Fruit fly (Drosophila melanogaster) whole organism, embryonic: ENCODE results near the gene hry.

Experiments
- Abd-B ChIP-seq: fragments of 200-800 bp; sonication (Bioruptor generic); optimal IDR thresholded peaks from 2 replicates; lab custom pipeline; 2018; ENCODE audit warnings: missing biosample characterization, mild to moderate bottlenecking, missing genetic modification characterization, moderate library complexity
- Antp ChIP-seq: fragments of 200-800 bp; sonication (Bioruptor generic); optimal IDR thresholded peaks from 3 replicates; lab custom pipeline; 2016; ENCODE audit warnings: missing biosample characterization, missing genetic modification characterization
- B-H1 ChIP-seq: fragments of 200-800 bp; sonication (Bioruptor generic); IDR thresholded peaks from 3 replicates; pipeline ENCODE4 v1.3.6; 2022; ENCODE audit warnings: missing biosample characterization, missing genetic modification characterization
- CG10209 ChIP-seq: fragments of 200-800 bp; sonication (Bioruptor generic); optimal IDR thresholded peaks from 3 replicates; lab custom pipeline; 2017; ENCODE audit warnings: missing biosample characterization, mild to moderate bottlenecking, missing genetic modification characterization, missing genetic modification reagents
- CG10959 ChIP-seq: fragments of 200-800 bp; sonication (Bioruptor generic); IDR thresholded peaks from 2 replicates; pipeline ENCODE4 v1.3.6; 2022; ENCODE audit warnings: missing biosample characterization, missing genetic modification characterization
- CG11456 ChIP-seq: fragments of 200-800 bp; sonication (Bioruptor generic); IDR thresholded peaks from 3 replicates; pipeline ENCODE4 v1.3.6; 2022; ENCODE audit warnings: missing biosample characterization, missing genetic modification characterization
- CG12236 ChIP-seq: fragments of 200-800 bp; sonication (Bioruptor generic); optimal IDR thresholded peaks from 2 replicates; lab custom pipeline; 2016; ENCODE audit warnings: missing biosample characterization, missing genetic modification characterization
- CG12659 ChIP-seq: fragments of 200-800 bp; sonication (Bioruptor generic); optimal IDR thresholded peaks from 3 replicates; lab custom pipeline; 2017; ENCODE audit warnings: mild to moderate bottlenecking, missing biosample characterization, missing genetic modification reagents, missing genetic modification characterization
- CG12942 ChIP-seq: fragments of 200-800 bp; sonication (Bioruptor generic); optimal IDR thresholded peaks from 3 replicates; lab custom pipeline; 2016; ENCODE audit warnings: missing biosample characterization, missing genetic modification characterization
- CG17612 ChIP-seq: fragments of 200-800 bp; sonication (Bioruptor generic); IDR thresholded peaks from 2 replicates; pipeline ENCODE4 v1.3.6; 2022; ENCODE audit warnings: missing biosample characterization, missing genetic modification characterization
- CG18764 ChIP-seq: fragments of 200-800 bp; sonication (Bioruptor generic); optimal IDR thresholded peaks from 3 replicates; lab custom pipeline; 2016; ENCODE audit warnings: missing biosample characterization, missing genetic modification characterization
- CG2120 ChIP-seq: fragments of 200-800 bp; sonication (Bioruptor generic); optimal IDR thresholded peaks from 3 replicates; lab custom pipeline; 2016; ENCODE audit warnings: missing biosample characterization, missing genetic modification characterization
- CG30403 ChIP-seq: fragments of 200-800 bp; sonication (Bioruptor generic); optimal IDR thresholded peaks from 3 replicates; lab custom pipeline; 2016; ENCODE audit warnings: missing biosample characterization, missing genetic modification characterization
- CG31365 ChIP-seq: fragments of 200-800 bp; sonication (Bioruptor generic); optimal IDR thresholded peaks from 2 replicates; lab custom pipeline; 2018; ENCODE audit warnings: missing biosample characterization, mild to moderate bottlenecking, missing genetic modification characterization
- CG3163 ChIP-seq: fragments of 200-800 bp; sonication (Bioruptor generic); optimal IDR thresholded peaks from 3 replicates; lab custom pipeline; 2016; ENCODE audit warnings: missing biosample characterization, missing genetic modification characterization
- CG5180 ChIP-seq: fragments of 200-800 bp; sonication (Bioruptor generic); optimal IDR thresholded peaks from 3 replicates; lab custom pipeline; 2017; ENCODE audit warnings: missing biosample characterization, missing genetic modification characterization, mild to moderate bottlenecking, moderate library complexity, missing genetic modification reagents
- CG6654 ChIP-seq: fragments of 200-800 bp; sonication (Bioruptor generic); optimal IDR thresholded peaks from 2 replicates; lab custom pipeline; 2017; ENCODE audit warnings: missing biosample characterization, mild to moderate bottlenecking, missing genetic modification characterization
- CG6791 ChIP-seq: fragments of 200-800 bp; sonication (Bioruptor generic); IDR thresholded peaks from 3 replicates; pipeline ENCODE4 v1.3.6; 2022; ENCODE audit warnings: missing biosample characterization, missing genetic modification characterization; ENCODE audit not compliant: partially characterized antibody
- CG9437 ChIP-seq: fragments of 200-800 bp; sonication (Bioruptor generic); optimal IDR thresholded peaks from 2 replicates; lab custom pipeline; 2018; ENCODE audit warnings: missing biosample characterization, mild to moderate bottlenecking, missing genetic modification characterization
- CG9797 ChIP-seq: fragments of 200-800 bp; sonication (Bioruptor generic); optimal IDR thresholded peaks from 3 replicates; lab custom pipeline; 2018; ENCODE audit warnings: missing biosample characterization, mild to moderate bottlenecking, missing genetic modification characterization
- CHES-1-like ChIP-seq: fragments of 200-800 bp; sonication (Bioruptor generic); optimal IDR thresholded peaks from 2 replicates; lab custom pipeline; 2016; ENCODE audit warnings: missing biosample characterization, missing genetic modification characterization
- D19A ChIP-seq: fragments of 200-800 bp; optimal IDR thresholded peaks from 3 replicates; lab custom pipeline; 2019; ENCODE audit warnings: missing biosample characterization, mild to moderate bottlenecking, missing genetic modification characterization, moderate library complexity
- Dll ChIP-seq: fragments of 200-800 bp; sonication (Bioruptor generic); IDR thresholded peaks from 4 replicates; pipeline ENCODE4 v1.3.6; 2022; ENCODE audit warnings: missing biosample characterization, missing genetic modification characterization; ENCODE audit not compliant: partially characterized antibody
- Fer1 ChIP-seq: fragments of 200-800 bp; sonication (Bioruptor generic); optimal IDR thresholded peaks from 2 replicates; lab custom pipeline; 2017; ENCODE audit warnings: missing biosample characterization, mild to moderate bottlenecking, missing genetic modification characterization
- H15 ChIP-seq: fragments of 200-800 bp; sonication (Bioruptor generic); IDR thresholded peaks from 3 replicates; pipeline ENCODE4 v1.3.6; 2022; ENCODE audit warnings: missing biosample characterization, missing genetic modification characterization
- HmgZ ChIP-seq: fragments of 200-800 bp; sonication (Bioruptor generic); optimal IDR thresholded peaks from 2 replicates; lab custom pipeline; 2018; ENCODE audit warnings: missing biosample characterization, mild to moderate bottlenecking, missing genetic modification characterization
- Kr ChIP-seq: fragments of 200-800 bp; sonication (Bioruptor generic); optimal IDR thresholded peaks from 2 replicates; lab custom pipeline; 2017; ENCODE audit warnings: missing biosample characterization, mild to moderate bottlenecking, missing genetic modification characterization
- Lpt ChIP-seq: fragments of >200 bp; optimal IDR thresholded peaks from 2 replicates; lab custom pipeline; 2018; ENCODE audit warnings: missing biosample characterization, missing genetic modification characterization
- Nf-YC ChIP-seq: fragments of 200-800 bp; optimal IDR thresholded peaks from 3 replicates; lab custom pipeline; 2019; ENCODE audit warnings: missing biosample characterization, mild to moderate bottlenecking, missing genetic modification characterization, moderate library complexity
- Taf1 ChIP-seq: fragments of 200-800 bp; sonication (Bioruptor generic); IDR thresholded peaks from 2 replicates; pipeline ENCODE4 v1.3.6; 2022; ENCODE audit warnings: missing biosample characterization, missing genetic modification characterization
- Trl ChIP-seq, 3 experiments: fragments of >200 bp in 2 of 3; fragments of 200-800 bp in 1 of 3; sonication (Bioruptor generic) in 1 of 3; optimal IDR thresholded peaks; 2 replicates in 1 of 3; 3 replicates in 2 of 3; lab custom pipeline; 2016 to 2017; ENCODE audit warnings: missing biosample characterization in 1 of 3, missing genetic modification characterization in 1 of 3
- cwo ChIP-seq: fragments of 200-800 bp; sonication (Bioruptor generic); optimal IDR thresholded peaks from 3 replicates; lab custom pipeline; 2017; ENCODE audit warnings: missing biosample characterization, missing genetic modification characterization, mild to moderate bottlenecking, moderate library complexity, missing genetic modification reagents
- ewg ChIP-seq: fragments of 200-800 bp; sonication (Bioruptor generic); optimal IDR thresholded peaks from 3 replicates; lab custom pipeline; 2017; ENCODE audit warnings: mild to moderate bottlenecking, missing biosample characterization, missing genetic modification reagents, missing genetic modification characterization
- exex ChIP-seq: fragments of 200-800 bp; sonication (Bioruptor generic); optimal IDR thresholded peaks from 4 replicates; lab custom pipeline; 2018; ENCODE audit warnings: missing biosample characterization, mild to moderate bottlenecking, missing genetic modification characterization, moderate library complexity
- fd64A ChIP-seq: fragments of 200-800 bp; sonication (Bioruptor generic); optimal IDR thresholded peaks from 3 replicates; lab custom pipeline; 2018; ENCODE audit warnings: missing biosample characterization, mild to moderate bottlenecking, missing genetic modification characterization
- fd96Cb ChIP-seq: fragments of 200-800 bp; sonication (Bioruptor generic); optimal IDR thresholded peaks from 2 replicates; lab custom pipeline; 2018; ENCODE audit warnings: missing biosample characterization, mild to moderate bottlenecking, missing genetic modification characterization, moderate library complexity
- grau ChIP-seq: fragments of 200-800 bp; optimal IDR thresholded peaks from 3 replicates; lab custom pipeline; 2019; ENCODE audit warnings: missing biosample characterization, mild to moderate bottlenecking, missing genetic modification characterization, moderate library complexity
- ind ChIP-seq: fragments of 200-800 bp; sonication (Bioruptor generic); optimal IDR thresholded peaks from 3 replicates; lab custom pipeline; 2016; ENCODE audit warnings: missing biosample characterization, missing genetic modification characterization
- kni ChIP-seq: fragments of 200-800 bp; sonication (Bioruptor generic); optimal IDR thresholded peaks from 3 replicates; lab custom pipeline; 2017; ENCODE audit warnings: mild to moderate bottlenecking, missing biosample characterization, missing genetic modification reagents, missing genetic modification characterization
- maf-S ChIP-seq: fragments of 200-800 bp; sonication (Bioruptor generic); optimal IDR thresholded peaks from 2 replicates; lab custom pipeline; 2016; ENCODE audit warnings: missing biosample characterization, missing genetic modification characterization
- mirr ChIP-seq: fragments of 200-800 bp; sonication (Bioruptor generic); optimal IDR thresholded peaks from 3 replicates; lab custom pipeline; 2018; ENCODE audit warnings: missing biosample characterization, mild to moderate bottlenecking, missing genetic modification characterization
- nau ChIP-seq: fragments of 200-800 bp; sonication (Bioruptor generic); optimal IDR thresholded peaks from 3 replicates; lab custom pipeline; 2017; ENCODE audit warnings: missing biosample characterization, mild to moderate bottlenecking, missing genetic modification characterization, missing genetic modification reagents
- nmo ChIP-seq: fragments of 200-800 bp; sonication (Bioruptor generic); optimal IDR thresholded peaks from 2 replicates; lab custom pipeline; 2018; ENCODE audit warnings: missing biosample characterization, mild to moderate bottlenecking, missing genetic modification characterization, moderate library complexity
- org-1 ChIP-seq: fragments of 200-800 bp; sonication (Bioruptor generic); optimal IDR thresholded peaks from 2 replicates; lab custom pipeline; 2017; ENCODE audit warnings: missing biosample characterization, missing genetic modification characterization
- pum ChIP-seq: fragments of 200-800 bp; sonication (Bioruptor generic); optimal IDR thresholded peaks from 2 replicates; lab custom pipeline; 2016; ENCODE audit warnings: missing biosample characterization, missing genetic modification characterization
- ro ChIP-seq: fragments of 200-800 bp; sonication (Bioruptor generic); IDR thresholded peaks from 2 replicates; pipeline ENCODE4 v1.3.6; 2022; ENCODE audit warnings: missing biosample characterization, missing genetic modification characterization
- scrt ChIP-seq: fragments of 200-800 bp; sonication (Bioruptor generic); optimal IDR thresholded peaks from 2 replicates; lab custom pipeline; 2018; ENCODE audit warnings: missing biosample characterization, mild to moderate bottlenecking, missing genetic modification characterization, moderate library complexity
- sima ChIP-seq: fragments of 200-800 bp; sonication (Bioruptor generic); optimal IDR thresholded peaks from 2 replicates; lab custom pipeline; 2016; ENCODE audit warnings: missing biosample characterization, missing genetic modification characterization
- slou ChIP-seq: fragments of 200-800 bp; sonication (Bioruptor generic); optimal IDR thresholded peaks from 3 replicates; lab custom pipeline; 2016; ENCODE audit warnings: missing biosample characterization, missing genetic modification characterization
- zfh2 ChIP-seq: fragments of 200-800 bp; sonication (Bioruptor generic); optimal IDR thresholded peaks from 2 replicates; lab custom pipeline; 2016; ENCODE audit warnings: missing biosample characterization, missing genetic modification characterization

hry gene

DNA sequence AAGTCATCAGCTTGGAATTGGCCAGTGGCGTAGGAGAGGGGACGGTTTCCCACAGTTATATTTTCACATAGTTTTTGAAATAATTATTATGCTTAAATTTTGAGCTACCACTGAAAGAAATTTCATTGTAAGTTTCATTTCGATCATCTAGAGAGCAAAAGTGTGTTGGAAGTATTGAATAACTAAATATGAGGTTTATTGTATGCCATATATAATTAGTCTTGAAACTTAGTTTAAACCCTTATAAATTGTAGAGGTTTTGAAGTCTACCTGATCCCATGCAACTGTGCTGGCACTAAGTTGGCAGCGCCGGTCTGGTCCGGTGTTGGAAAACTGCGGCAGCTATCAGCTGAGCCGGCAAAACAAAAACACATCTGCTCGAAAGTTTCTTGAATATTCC is 45.6 kb downstream of the hry start, which contains the start of the genes CG32022 and CG6511 (continued):
- TF ChIP-seq B-H1 (GFP tag; lab: Robert Waterston, UW) (peak; percentile 91), Fer1 (GFP tag; lab: Kevin White, UChicago) (peak; percentile 97), CG10209 (GFP tag; lab: Kevin White, UChicago) (peak; percentile 97), Antp (GFP tag; lab: Kevin White, UChicago) (peak; percentile 98), CG18764 (peak; percentile 96), kni (peak; percentile 92), cwo (peak; percentile 91), fd64A (GFP tag; lab: Kevin White, UChicago) (peak; percentile 63), sima (GFP tag; lab: Kevin White, UChicago) (peak; percentile 90), pum (GFP tag; lab: Kevin White, UChicago) (peak; percentile 98), zfh2 (GFP tag; lab: Kevin White, UChicago) (peak; percentile 99), CG30403 (GFP tag; lab: Kevin White, UChicago) (peak; percentile 99), CG12236 (GFP tag; lab: Kevin White, UChicago) (peak; percentile 94), CG11456 (GFP tag; lab: Robert Waterston, UW) (peak; percentile 95), CG31365 (tag; lab: Kevin White, UChicago) (peak; percentile 71), CG9437 (GFP tag; lab: Kevin White, UChicago) (peak; percentile 90), ewg (GFP tag; lab: Kevin White, UChicago) (peak; percentile 94), Trl (optimal IDR thresholded peaks at IDR 0.05; lab: Kevin White, UChicago) (no peak), Trl (GFP tag; optimal IDR thresholded peaks at IDR 0.05; lab: Kevin White, UChicago) (peak; percentile 97), CG6791 (no peak), CG3163 (GFP tag; lab: Kevin White, UChicago) (peak; percentile 87), nmo (GFP tag; lab: Kevin White, UChicago) (peak; percentile 98), ro (GFP tag; lab: Robert Waterston, UW) (peak; percentile 91), maf-S (GFP tag; lab: Kevin White, UChicago) (peak; percentile 97), CHES-1-like (peak; percentile 98), Nf-YC (tag; lab: Kevin White, UChicago) (peak; percentile 92), CG5180 (peak; percentile 84), scrt (GFP tag; lab: Kevin White, UChicago) (peak; percentile 88), exex (tag; lab: Kevin White, UChicago) (no peak), CG9797 (peak; percentile 40), D19A (peak; percentile 96), HmgZ (tag; lab: Kevin White, UChicago) (peak; percentile 98), Dll (GFP tag; lab: Robert Waterston, UW) (no peak), org-1 (GFP tag; lab: Kevin White, UChicago) (peak; percentile 91), mirr (GFP tag; lab: Kevin White, UChicago) (peak; percentile 94), CG10959 (peak; percentile 86), CG2120 (GFP tag; lab: Kevin White, UChicago) (peak; percentile 99), CG17612 (GFP tag; lab: Robert Waterston, UW) (peak; percentile 84), Lpt (GFP tag; lab: Kevin White, UChicago) (no peak), fd96Cb (tag; lab: Kevin White, UChicago) (peak; percentile 96), Kr (GFP tag; lab: Kevin White, UChicago) (no peak), grau (tag; lab: Kevin White, UChicago) (peak; percentile 97), CG12942 (GFP tag; lab: Kevin White, UChicago) (peak; percentile 98), ind (GFP tag; lab: Kevin White, UChicago) (peak; percentile 98), Abd-B (GFP tag; lab: Kevin White, UChicago) (peak; percentile 99), slou (GFP tag; lab: Kevin White, UChicago) (peak; percentile 94), nau (no peak), Taf1 (GFP tag; lab: Robert Waterston, UW) (peak; percentile 95), H15 (GFP tag; lab: Robert Waterston, UW) (peak; percentile 95), CG12659 (GFP tag; lab: Kevin White, UChicago) (peak; percentile 98), CG6654 (GFP tag; lab: Kevin White, UChicago) (peak; percentile 89)
